Fruit fly (Drosophila melanogaster) whole organism, wandering third instar larva: Measurements from ENCODE around the gene se.

ENCODE experiments used
- Abd-B ChIP-seq: fragments of >200 bp; optimal IDR thresholded peaks from 2 replicates; lab custom pipeline; 2017; ENCODE audit warnings: missing biosample characterization, missing genetic modification characterization
- CG32264 ChIP-seq: fragments of 200-800 bp; sonication (Bioruptor generic); optimal IDR thresholded peaks from 2 replicates; lab custom pipeline; 2016; ENCODE audit warnings: missing biosample characterization, missing genetic modification characterization
- CrebA ChIP-seq: fragments of 200-800 bp; sonication (Bioruptor generic); optimal IDR thresholded peaks from 2 replicates; lab custom pipeline; 2016; ENCODE audit warnings: missing biosample characterization, mild to moderate bottlenecking, missing genetic modification characterization, borderline replicate concordance
- Dfd ChIP-seq: fragments of >200 bp; optimal IDR thresholded peaks from 2 replicates; lab custom pipeline; 2017; ENCODE audit warnings: missing biosample characterization, missing genetic modification characterization
- Dif ChIP-seq: fragments of 200-275, 200-300 bp; sonication (Bioruptor generic); optimal IDR thresholded peaks from 2 replicates; lab custom pipeline; 2018; ENCODE audit warnings: missing biosample characterization, missing genetic modification characterization; ENCODE audit not compliant: partially characterized antibody
- GATAd ChIP-seq: sonication (Bioruptor generic); optimal IDR thresholded peaks from 2 replicates; lab custom pipeline; 2016; ENCODE audit warnings: missing biosample characterization, missing genetic modification characterization
- HLH106 ChIP-seq: fragments of 200-800 bp; optimal IDR thresholded peaks from 3 replicates; lab custom pipeline; 2019; ENCODE audit warnings: missing biosample characterization, mild to moderate bottlenecking, missing genetic modification characterization, moderate library complexity
- Hnf4 ChIP-seq: fragments of 200-800 bp; sonication (Bioruptor generic); optimal IDR thresholded peaks from 2 replicates; lab custom pipeline; 2016; ENCODE audit warnings: missing biosample characterization, mild to moderate bottlenecking, missing genetic modification characterization
- Hr78 ChIP-seq: fragments of >200 bp; optimal IDR thresholded peaks from 2 replicates; lab custom pipeline; 2017; ENCODE audit warnings: missing biosample characterization, missing genetic modification characterization
- Hr83 ChIP-seq: fragments of 200-300 bp; sonication (Bioruptor generic); optimal IDR thresholded peaks from 2 replicates; lab custom pipeline; 2016; ENCODE audit warnings: missing biosample characterization, mild to moderate bottlenecking, missing genetic modification characterization, moderate library complexity; ENCODE audit not compliant: poor library complexity, severe bottlenecking
- Jra ChIP-seq: sonication (Bioruptor generic); optimal IDR thresholded peaks from 2 replicates; lab custom pipeline; 2016; ENCODE audit warnings: missing biosample characterization, missing genetic modification characterization
- Mio ChIP-seq: sonication (Bioruptor generic); optimal IDR thresholded peaks from 2 replicates; lab custom pipeline; 2016; ENCODE audit warnings: missing biosample characterization, missing genetic modification characterization
- Myc ChIP-seq: fragments of >200 bp; optimal IDR thresholded peaks from 2 replicates; lab custom pipeline; 2017
- OdsH ChIP-seq: fragments of 200-800 bp; sonication (Bioruptor generic); optimal IDR thresholded peaks from 2 replicates; lab custom pipeline; 2016; ENCODE audit warnings: missing biosample characterization, mild to moderate bottlenecking, missing genetic modification characterization
- Rel ChIP-seq, 2 experiments: fragments of 200-800 bp; sonication (Bioruptor generic) in 1 of 2; optimal IDR thresholded peaks; 2 replicates in 1 of 2; 3 replicates in 1 of 2; lab custom pipeline; 2016 to 2019; ENCODE audit warnings: mild to moderate bottlenecking in 2 of 2, missing biosample characterization in 2 of 2, missing genetic modification characterization in 2 of 2, moderate library complexity in 1 of 2
- Sp1 ChIP-seq: fragments of 200-800 bp; sonication (Bioruptor generic); optimal IDR thresholded peaks from 3 replicates; lab custom pipeline; 2019; ENCODE audit warnings: missing biosample characterization, mild to moderate bottlenecking, missing genetic modification characterization, moderate library complexity
- br ChIP-seq: fragments of 200-800 bp; sonication (Bioruptor generic); optimal IDR thresholded peaks from 2 replicates; lab custom pipeline; 2016; ENCODE audit warnings: missing biosample characterization, missing genetic modification characterization
- brk ChIP-seq: fragments of 200-800 bp; sonication (Bioruptor generic); optimal IDR thresholded peaks from 2 replicates; lab custom pipeline; 2016; ENCODE audit warnings: missing biosample characterization, mild to moderate bottlenecking, missing genetic modification characterization
- dmrt93B ChIP-seq: fragments of 200-800 bp; sonication (Bioruptor generic); optimal IDR thresholded peaks from 2 replicates; lab custom pipeline; 2018; ENCODE audit warnings: missing biosample characterization, mild to moderate bottlenecking, missing genetic modification characterization
- dsf ChIP-seq: sonication (Bioruptor generic); optimal IDR thresholded peaks from 2 replicates; lab custom pipeline; 2016; ENCODE audit warnings: missing biosample characterization, missing genetic modification characterization, borderline replicate concordance
- ey ChIP-seq: fragments of 200-800 bp; sonication (Bioruptor generic); optimal IDR thresholded peaks from 2 replicates; lab custom pipeline; 2016; ENCODE audit warnings: missing biosample characterization, missing genetic modification characterization
- foxo ChIP-seq, 2 experiments: fragments of 200-800 bp; sonication (Bioruptor generic); optimal IDR thresholded peaks; 2 replicates in 1 of 2; 3 replicates in 1 of 2; lab custom pipeline; 2016 to 2017; ENCODE audit warnings: missing biosample characterization in 2 of 2, missing genetic modification characterization in 2 of 2
- fru ChIP-seq: fragments of 200-800 bp; sonication (Bioruptor generic); optimal IDR thresholded peaks from 3 replicates; lab custom pipeline; 2016; ENCODE audit warnings: missing biosample characterization, mild to moderate bottlenecking, missing genetic modification characterization
- h ChIP-seq: fragments of 200-800 bp; sonication (Bioruptor generic); optimal IDR thresholded peaks from 3 replicates; lab custom pipeline; 2016; ENCODE audit warnings: missing biosample characterization, mild to moderate bottlenecking, missing genetic modification characterization
- jim ChIP-seq: fragments of 175-275, 200-325 bp; sonication (Bioruptor generic); optimal IDR thresholded peaks from 2 replicates; lab custom pipeline; 2016; ENCODE audit warnings: missing biosample characterization, mild to moderate bottlenecking, missing genetic modification characterization
- lola ChIP-seq: fragments of >200 bp; optimal IDR thresholded peaks from 2 replicates; lab custom pipeline; 2017; ENCODE audit warnings: missing biosample characterization, missing genetic modification characterization
- pan ChIP-seq: fragments of >200 bp; optimal IDR thresholded peaks from 2 replicates; lab custom pipeline; 2017
- psq ChIP-seq: fragments of 200-800 bp; sonication (Bioruptor generic); optimal IDR thresholded peaks from 3 replicates; lab custom pipeline; 2017; ENCODE audit warnings: missing biosample characterization, mild to moderate bottlenecking, missing genetic modification characterization, moderate library complexity
- rgr ChIP-seq: fragments of 200-800 bp; sonication (Bioruptor generic); optimal IDR thresholded peaks from 3 replicates; lab custom pipeline; 2016; ENCODE audit warnings: missing biosample characterization, mild to moderate bottlenecking, missing genetic modification characterization
- sage ChIP-seq: fragments of 200-800 bp; sonication (Bioruptor generic); optimal IDR thresholded peaks from 2 replicates; lab custom pipeline; 2016; ENCODE audit warnings: missing biosample characterization, mild to moderate bottlenecking, missing genetic modification characterization
- sv ChIP-seq: fragments of 200-800 bp; sonication (Bioruptor generic); optimal IDR thresholded peaks from 3 replicates; lab custom pipeline; 2016; ENCODE audit warnings: missing biosample characterization, missing genetic modification characterization
- tai ChIP-seq: sonication (Bioruptor generic); optimal IDR thresholded peaks from 2 replicates; lab custom pipeline; 2016; ENCODE audit warnings: missing biosample characterization, missing genetic modification characterization
- usp ChIP-seq: fragments of >200 bp; optimal IDR thresholded peaks from 2 replicates; lab custom pipeline; 2017; ENCODE audit warnings: missing biosample characterization, missing genetic modification characterization
- woc ChIP-seq: sonication (Bioruptor generic); optimal IDR thresholded peaks from 2 replicates; lab custom pipeline; 2016; ENCODE audit warnings: missing biosample characterization, mild to moderate bottlenecking, missing genetic modification characterization

Gene se

DNA sequence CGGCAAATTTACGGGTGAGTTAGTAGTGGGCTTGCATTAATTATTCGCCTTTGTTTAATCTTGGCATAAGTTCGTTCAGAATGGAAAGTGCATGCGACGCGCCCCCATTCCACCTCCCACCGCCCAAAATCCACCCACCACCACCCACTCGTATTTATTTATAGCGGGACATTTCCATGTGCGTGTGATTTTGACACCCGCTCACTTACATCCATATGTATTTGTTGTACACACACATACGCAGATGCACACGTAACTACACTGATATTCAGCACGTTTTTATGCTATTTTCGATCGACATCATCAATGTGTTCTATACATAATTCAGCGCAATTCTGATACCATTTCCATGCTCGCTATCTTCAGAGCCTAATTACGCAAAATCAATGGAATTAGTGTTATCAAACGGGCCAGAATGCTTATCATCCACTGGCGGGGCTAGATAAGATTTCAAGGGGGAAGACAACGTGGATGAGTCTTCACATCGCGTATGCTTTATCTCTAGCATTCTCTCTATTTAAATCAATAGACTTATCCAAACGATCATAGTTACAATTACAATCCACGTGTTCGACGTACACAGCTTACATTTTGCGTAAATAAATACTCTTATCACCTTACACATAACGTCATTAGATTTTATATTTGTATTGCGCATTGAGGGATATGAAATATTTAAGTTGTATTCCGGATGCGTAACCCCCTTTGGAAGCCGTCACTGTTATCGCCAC is 5.5 kb downstream of the se start:
- TF ChIP-seq Hnf4 (GFP tag; lab: Kevin White, UChicago): peak; percentile 8
- TF ChIP-seq br: peak; percentile 50
- peak; percentile 45 for TF ChIP-seq ey (GFP tag; lab: Kevin White, UChicago)
- TF ChIP-seq HLH106 (tag; lab: Kevin White, UChicago): peak; percentile 11
- peak; percentile 0 for TF ChIP-seq Sp1
- TF ChIP-seq rgr (GFP tag; lab: Kevin White, UChicago): peak; percentile 56
- peak; percentile 58 for TF ChIP-seq fru (GFP tag; lab: Kevin White, UChicago)
- no peak for TF ChIP-seq Hr78
- TF ChIP-seq psq (GFP tag; lab: Kevin White, UChicago): peak; percentile 13
- peak in 1 of 2 experiments; percentile 28 for TF ChIP-seq foxo (GFP tag; optimal IDR thresholded peaks at IDR 0.05; lab: Kevin White, UChicago)
- TF ChIP-seq h: peak; percentile 58
- TF ChIP-seq Abd-B (GFP tag; lab: Kevin White, UChicago): no peak
- no peak for TF ChIP-seq dmrt93B (GFP tag; lab: Kevin White, UChicago)
- no peak for TF ChIP-seq tai (GFP tag; lab: Kevin White, UChicago)
- TF ChIP-seq pan: no peak
- TF ChIP-seq sage (GFP tag; lab: Kevin White, UChicago): no peak
- peak; percentile 63 for TF ChIP-seq OdsH (GFP tag; lab: Kevin White, UChicago)
- no peak for TF ChIP-seq brk
- no peak for TF ChIP-seq Rel (GFP tag; optimal IDR thresholded peaks at IDR 0.05; lab: Kevin White, UChicago)
- peak; percentile 72 for TF ChIP-seq Rel (tag; optimal IDR thresholded peaks at IDR 0.05; lab: Kevin White, UChicago)
- TF ChIP-seq, all 38 proteins: peak for 12

DNA sequence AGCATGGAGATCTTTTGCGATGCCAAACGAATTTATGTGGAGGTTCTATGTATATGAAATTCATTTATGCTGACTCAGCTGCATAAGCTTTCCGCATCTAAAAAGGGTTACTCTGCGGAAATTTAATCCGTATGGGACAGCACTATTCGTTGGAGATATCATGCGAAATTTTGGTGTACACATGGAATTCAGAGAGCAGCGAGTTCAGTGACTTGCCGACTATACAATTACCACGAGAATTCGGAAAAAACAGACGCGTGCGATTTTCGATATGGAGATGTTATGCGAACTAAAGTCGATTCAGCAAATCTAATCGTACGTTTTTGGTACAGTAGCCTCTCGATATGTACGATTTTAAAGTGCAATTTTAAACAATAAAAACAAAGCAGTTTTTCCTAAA is 7.5 kb downstream of the se start:
- TF ChIP-seq dmrt93B (GFP tag; lab: Kevin White, UChicago): no peak
- no peak for TF ChIP-seq psq (GFP tag; lab: Kevin White, UChicago)
- no peak for TF ChIP-seq sage (GFP tag; lab: Kevin White, UChicago)
- no peak for TF ChIP-seq jim (GFP tag; lab: Kevin White, UChicago)
- TF ChIP-seq OdsH (GFP tag; lab: Kevin White, UChicago): no peak
- TF ChIP-seq br: no peak
- TF ChIP-seq woc (GFP tag; lab: Kevin White, UChicago): no peak
- TF ChIP-seq dsf (GFP tag; lab: Kevin White, UChicago): no peak
- no peak for TF ChIP-seq CrebA (GFP tag; lab: Kevin White, UChicago)
- no peak for TF ChIP-seq brk
- TF ChIP-seq lola (GFP tag; lab: Kevin White, UChicago): no peak
- TF ChIP-seq, all 38 proteins: peak for 0

DNA sequence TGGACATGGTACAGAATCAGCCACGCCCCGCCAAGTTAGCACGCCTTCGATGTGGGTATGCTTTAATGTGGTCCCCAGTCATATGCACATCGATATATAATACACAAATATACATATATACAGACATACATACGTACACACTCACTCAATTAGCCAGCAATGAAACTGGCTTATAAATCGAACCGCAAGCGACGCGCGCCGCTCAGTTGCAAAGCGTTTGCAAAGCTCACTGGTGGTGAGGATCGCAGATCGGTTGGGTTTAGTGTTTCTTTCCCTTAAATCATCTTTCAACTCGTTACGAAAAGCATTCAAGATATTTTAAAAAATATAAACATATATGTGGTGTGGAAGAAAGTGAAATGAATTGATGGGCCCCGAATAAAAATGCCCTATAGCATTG is 8.2 kb downstream of the se start:
- TF ChIP-seq h (peak; percentile 54), sage (GFP tag; lab: Kevin White, UChicago) (peak; percentile 30), brk (no peak), Jra (GFP tag; lab: Kevin White, UChicago) (no peak), Rel (GFP tag; optimal IDR thresholded peaks at IDR 0.05; lab: Kevin White, UChicago) (no peak), Rel (tag; optimal IDR thresholded peaks at IDR 0.05; lab: Kevin White, UChicago) (peak; percentile 14), usp (GFP tag; lab: Kevin White, UChicago) (no peak), CG32264 (no peak), HLH106 (tag; lab: Kevin White, UChicago) (peak; percentile 9), Dif (no peak), pan (no peak), ey (GFP tag; lab: Kevin White, UChicago) (peak; percentile 25), Mio (GFP tag; lab: Kevin White, UChicago) (no peak), Myc (lab: Kevin White, UChicago) (no peak), sv (GFP tag; lab: Kevin White, UChicago) (no peak), OdsH (GFP tag; lab: Kevin White, UChicago) (no peak), Hr78 (no peak), Dfd (no peak), Hr83 (GFP tag; lab: Kevin White, UChicago) (no peak), dmrt93B (GFP tag; lab: Kevin White, UChicago) (no peak), GATAd (no peak), Hnf4 (GFP tag; lab: Kevin White, UChicago) (no peak), CrebA (GFP tag; lab: Kevin White, UChicago) (no peak)
